Worm (Caenorhabditis elegans) whole organism, L2 larva: ENCODE results near the gene elo-6.
A peak's percentile ranks its signal among the peaks of the same experiment; 100 is the strongest.

Experiments used
- C34F6.9 ChIP-seq: fragments of 150-350 bp; optimal IDR thresholded peaks from 2 replicates; lab custom pipeline; 2014; ENCODE audit warnings: missing biosample characterization, missing genetic modification characterization
- F13H6.1 ChIP-seq: sonication (generic microtip); optimal IDR thresholded peaks from 2 replicates; lab custom pipeline; 2016; ENCODE audit warnings: missing genetic modification characterization, missing compliant biosample characterization
- R02D3.7 ChIP-seq: fragments of 150-350 bp; optimal IDR thresholded peaks from 2 replicates; lab custom pipeline; 2014; ENCODE audit warnings: missing biosample characterization, missing genetic modification characterization
- Y55F3AM.14 ChIP-seq: fragments of 200-800 bp; sonication (Bioruptor generic); optimal IDR thresholded peaks from 2 replicates; lab custom pipeline; 2018; ENCODE audit warnings: mild to moderate bottlenecking, missing genetic modification characterization, missing compliant biosample characterization
- ZK546.5 ChIP-seq: sonication (generic microtip); optimal IDR thresholded peaks from 2 replicates; lab custom pipeline; 2017; ENCODE audit warnings: missing biosample characterization, missing genetic modification characterization
- alr-1 ChIP-seq: fragments of 150-350 bp; optimal IDR thresholded peaks from 2 replicates; lab custom pipeline; 2014; ENCODE audit warnings: missing biosample characterization, missing genetic modification characterization
- blmp-1 ChIP-seq: sonication (generic microtip); optimal IDR thresholded peaks from 2 replicates; lab custom pipeline; 2017; ENCODE audit warnings: missing genetic modification characterization, mild to moderate bottlenecking, missing compliant biosample characterization, antibody characterized with exemption, moderate library complexity; ENCODE audit not compliant: insufficient read depth
- ceh-16 ChIP-seq: fragments of 150-350 bp; optimal IDR thresholded peaks from 2 replicates; lab custom pipeline; 2014; ENCODE audit warnings: missing biosample characterization, missing genetic modification characterization
- ceh-82 ChIP-seq: fragments of 150-350 bp; optimal IDR thresholded peaks from 2 replicates; lab custom pipeline; 2014; ENCODE audit warnings: missing biosample characterization, missing genetic modification characterization
- crh-2 ChIP-seq: sonication (generic microtip); optimal IDR thresholded peaks from 2 replicates; lab custom pipeline; 2017; ENCODE audit warnings: missing biosample characterization, missing genetic modification characterization
- dmd-4 ChIP-seq: sonication (generic microtip); optimal IDR thresholded peaks from 2 replicates; lab custom pipeline; 2017; ENCODE audit warnings: missing biosample characterization, missing genetic modification characterization
- egl-27 ChIP-seq: sonication (generic microtip); optimal IDR thresholded peaks from 3 replicates; lab custom pipeline; 2017; ENCODE audit warnings: missing biosample characterization, missing genetic modification reagents, missing genetic modification characterization
- elt-3 ChIP-seq: sonication (generic microtip); optimal IDR thresholded peaks from 2 replicates; lab custom pipeline; 2017; ENCODE audit warnings: missing biosample characterization, missing genetic modification characterization
- fos-1 ChIP-seq: fragments of 150-350 bp; optimal IDR thresholded peaks from 2 replicates; lab custom pipeline; 2014; ENCODE audit warnings: missing biosample characterization, missing genetic modification characterization
- gmeb-1 ChIP-seq: fragments of 150-350 bp; optimal IDR thresholded peaks from 2 replicates; lab custom pipeline; 2014; ENCODE audit warnings: missing biosample characterization, missing genetic modification characterization
- lin-39 ChIP-seq: fragments of 150-350 bp; optimal IDR thresholded peaks from 2 replicates; lab custom pipeline; 2014; ENCODE audit warnings: missing biosample characterization, missing genetic modification reagents, missing genetic modification characterization
- lsy-2 ChIP-seq, 2 experiments: fragments of 150-350 bp in 1 of 2; sonication (generic microtip) in 1 of 2; optimal IDR thresholded peaks; 2 replicates each; lab custom pipeline; 2014 to 2017; ENCODE audit warnings: missing biosample characterization in 2 of 2, missing genetic modification characterization in 2 of 2
- mab-5 ChIP-seq: fragments of 150-350 bp; optimal IDR thresholded peaks from 2 replicates; lab custom pipeline; 2014; ENCODE audit warnings: missing biosample characterization, missing genetic modification characterization
- mbf-1 ChIP-seq: sonication (generic microtip); optimal IDR thresholded peaks from 2 replicates; lab custom pipeline; 2017; ENCODE audit warnings: missing biosample characterization, missing genetic modification characterization
- mdl-1 ChIP-seq, 2 experiments: fragments of 150-350 bp in 1 of 2; sonication (generic microtip) in 1 of 2; optimal IDR thresholded peaks; 2 replicates each; lab custom pipeline; 2017; ENCODE audit warnings: missing biosample characterization in 2 of 2, missing genetic modification characterization in 2 of 2
- nhr-10 ChIP-seq: sonication (generic microtip); optimal IDR thresholded peaks from 2 replicates; lab custom pipeline; 2017; ENCODE audit warnings: missing biosample characterization, missing genetic modification characterization
- nhr-12 ChIP-seq: fragments of 150-350 bp; optimal IDR thresholded peaks from 2 replicates; lab custom pipeline; 2014; ENCODE audit warnings: missing biosample characterization, missing genetic modification characterization
- nhr-129 ChIP-seq: fragments of 150-350 bp; optimal IDR thresholded peaks from 2 replicates; lab custom pipeline; 2014; ENCODE audit warnings: missing biosample characterization, missing genetic modification characterization
- nhr-21 ChIP-seq: fragments of 150-350 bp; optimal IDR thresholded peaks from 2 replicates; lab custom pipeline; 2014; ENCODE audit warnings: missing biosample characterization, missing genetic modification characterization
- nhr-23 ChIP-seq: fragments of 150-350 bp; optimal IDR thresholded peaks from 2 replicates; lab custom pipeline; 2014; ENCODE audit warnings: missing biosample characterization, missing genetic modification reagents, missing genetic modification characterization
- nhr-237 ChIP-seq: fragments of 150-350 bp; optimal IDR thresholded peaks from 2 replicates; lab custom pipeline; 2014; ENCODE audit warnings: missing biosample characterization, missing genetic modification characterization
- nhr-25 ChIP-seq: fragments of 150-350 bp; sonication (generic microtip); optimal IDR thresholded peaks from 3 replicates; lab custom pipeline; 2014; ENCODE audit warnings: missing biosample characterization, missing genetic modification characterization
- nhr-6 ChIP-seq: fragments of 150-350 bp; optimal IDR thresholded peaks from 2 replicates; lab custom pipeline; 2014; ENCODE audit warnings: missing biosample characterization, missing genetic modification characterization
- nhr-77 ChIP-seq: fragments of 150-350 bp; optimal IDR thresholded peaks from 2 replicates; lab custom pipeline; 2014; ENCODE audit warnings: missing biosample characterization, missing genetic modification characterization
- peb-1 ChIP-seq: fragments of 150-350 bp; optimal IDR thresholded peaks from 2 replicates; lab custom pipeline; 2014; ENCODE audit warnings: missing biosample characterization, missing genetic modification characterization
- sem-4 ChIP-seq: fragments of 150-350 bp; optimal IDR thresholded peaks from 2 replicates; lab custom pipeline; 2014; ENCODE audit warnings: missing biosample characterization, missing genetic modification reagents, missing genetic modification characterization
- sma-3 ChIP-seq: sonication (generic microtip); optimal IDR thresholded peaks from 2 replicates; lab custom pipeline; 2016; ENCODE audit warnings: missing genetic modification reagents, missing genetic modification characterization, missing compliant biosample characterization
- sma-9 ChIP-seq, 2 experiments: fragments of 150-350 bp in 1 of 2; sonication (generic microtip) in 1 of 2; optimal IDR thresholded peaks; 2 replicates each; lab custom pipeline; 2014 to 2016; ENCODE audit warnings: missing genetic modification characterization in 2 of 2, mild to moderate bottlenecking in 1 of 2, missing biosample characterization in 1 of 2, missing compliant biosample characterization in 1 of 2, missing genetic modification reagents in 1 of 2, moderate library complexity in 1 of 2
- snpc-4 ChIP-seq: fragments of 150-350 bp; optimal IDR thresholded peaks from 2 replicates; lab custom pipeline; 2014; ENCODE audit warnings: missing biosample characterization, missing genetic modification characterization
- unc-39 ChIP-seq: fragments of 150-350 bp; optimal IDR thresholded peaks from 2 replicates; lab custom pipeline; 2014; ENCODE audit warnings: missing biosample characterization, missing genetic modification characterization
- unc-55 ChIP-seq: fragments of 150-350 bp; sonication (generic microtip); optimal IDR thresholded peaks from 3 replicates; lab custom pipeline; 2014; ENCODE audit warnings: missing biosample characterization, missing genetic modification reagents, missing genetic modification characterization
- unc-62 ChIP-seq: fragments of 150-350 bp; optimal IDR thresholded peaks from 2 replicates; lab custom pipeline; 2014; ENCODE audit warnings: missing biosample characterization, missing genetic modification reagents, missing genetic modification characterization
- zag-1 ChIP-seq: fragments of 150-350 bp; optimal IDR thresholded peaks from 2 replicates; lab custom pipeline; 2014; ENCODE audit warnings: missing biosample characterization, missing genetic modification characterization
- ztf-1 ChIP-seq: fragments of 200-800 bp; sonication (Bioruptor generic); conservative IDR thresholded peaks from 2 replicates; pipeline ENCODE4 v1.3.6; 2022; ENCODE audit warnings: missing genetic modification characterization, missing compliant biosample characterization
- ztf-4 ChIP-seq: fragments of 150-350 bp; optimal IDR thresholded peaks from 2 replicates; lab custom pipeline; 2014; ENCODE audit warnings: missing biosample characterization, missing genetic modification characterization

The elo-6 gene

DNA sequence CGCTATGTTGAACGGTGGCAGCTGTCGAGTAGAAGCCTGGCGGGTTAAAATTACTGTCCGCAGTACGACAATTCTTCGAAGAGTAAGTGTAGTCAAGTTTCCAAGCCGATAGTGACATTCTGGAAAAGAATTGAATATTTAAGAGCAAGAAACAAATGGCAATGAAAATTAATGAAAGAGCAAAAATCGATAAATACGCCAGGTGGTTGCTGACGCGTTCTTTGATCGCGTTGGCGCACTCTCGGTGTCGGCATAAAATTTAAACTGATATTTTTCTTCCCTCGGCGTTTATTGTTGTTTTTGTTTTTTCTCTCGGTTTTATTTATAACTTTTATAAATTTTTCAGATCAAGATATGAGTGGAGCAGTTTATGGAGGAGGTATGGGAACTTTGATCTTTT, 6.3 kb upstream of the elo-6 start, which contains the start of the genes perm-3 and swsn-6 (continued):
- no peak for TF ChIP-seq Y55F3AM.14
- no peak for TF ChIP-seq elt-3 (tag; lab: Kevin White, UChicago)
- no peak for TF ChIP-seq ceh-82
- TF ChIP-seq fos-1 (tag; lab: Kevin White, UChicago): peak; percentile 60
- peak; percentile 25 for TF ChIP-seq R02D3.7 (tag; lab: Kevin White, UChicago)
- no peak for TF ChIP-seq mbf-1 (tag; lab: Kevin White, UChicago)
- TF ChIP-seq ZK546.5 (tag; lab: Kevin White, UChicago): peak; percentile 25
- peak; percentile 66 for TF ChIP-seq ceh-16
- peak; percentile 49 for TF ChIP-seq blmp-1 (tag; lab: Kevin White, UChicago)
- no peak for TF ChIP-seq mdl-1 (tag; optimal IDR thresholded peaks at IDR 0.05; lab: Kevin White, UChicago)

DNA sequence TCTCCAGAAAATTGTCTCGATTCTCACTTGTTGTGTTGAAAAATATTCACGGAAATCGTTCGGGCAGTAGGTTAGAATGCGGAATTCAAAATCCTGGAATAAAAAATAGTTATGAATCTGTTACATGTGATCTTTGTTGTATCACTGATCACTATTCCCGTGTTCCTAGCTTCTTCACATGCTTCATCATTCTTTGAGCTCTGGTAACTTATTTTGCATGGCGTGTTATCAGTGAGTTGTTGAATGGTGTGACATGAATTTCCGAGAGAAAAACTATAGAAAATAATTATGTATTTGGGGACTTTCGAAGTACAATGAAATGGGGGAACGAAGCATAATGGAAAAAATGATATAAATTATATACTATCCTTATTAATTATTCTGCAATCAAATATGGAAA, 5.2 kb upstream of the elo-6 start:
- TF ChIP-seq sma-9 (GFP tag; optimal IDR thresholded peaks at IDR 0.05; lab: Kevin White, UChicago) (peak; percentile 16), sma-9 (tag; optimal IDR thresholded peaks at IDR 0.05; lab: Kevin White, UChicago) (no peak), gmeb-1 (tag; lab: Kevin White, UChicago) (peak; percentile 40), unc-62 (GFP tag; lab: Kevin White, UChicago) (no peak), fos-1 (tag; lab: Kevin White, UChicago) (peak; percentile 19)

DNA sequence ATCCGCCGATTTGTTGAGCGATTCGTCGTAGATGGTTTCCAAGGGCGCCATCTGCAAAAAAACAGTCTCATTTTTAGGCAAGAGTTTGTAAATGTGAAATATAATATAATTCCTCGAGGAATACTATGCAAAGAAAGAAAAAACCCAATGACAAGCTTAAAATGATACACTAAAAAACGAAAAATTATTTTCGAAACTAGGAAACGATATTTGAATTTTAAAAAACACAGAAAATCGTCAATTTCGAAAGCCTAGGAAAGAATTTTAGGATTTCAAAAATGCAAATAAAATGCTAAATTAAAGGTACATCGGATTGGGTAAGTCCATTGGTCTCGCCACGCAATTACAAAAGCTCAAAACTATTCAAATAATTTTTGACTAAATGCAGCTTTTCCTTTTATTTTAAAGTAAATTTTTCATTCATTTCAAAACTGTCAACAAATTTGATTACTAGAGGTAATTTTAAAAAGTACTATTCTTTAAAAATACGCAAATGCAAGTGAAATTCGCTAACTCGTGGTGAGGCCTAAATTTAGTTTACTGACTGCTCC, 3.2 kb upstream of the elo-6 start, which contains the start of the genes htp-1 and ZK616.5:
TSS of gene htp-1 (minus strand) at position 51 of the 551 bp plus-strand sequence.
TSS of gene ZK616.5 (plus strand) at position 423 of the 551 bp plus-strand sequence.
- TF ChIP-seq R02D3.7 (tag; lab: Kevin White, UChicago) (no peak), ztf-1 (GFP tag; lab: Robert Waterston, UW) (no peak), ceh-16 (no peak), ZK546.5 (tag; lab: Kevin White, UChicago) (no peak), peb-1 (tag; lab: Kevin White, UChicago) (no peak), unc-39 (tag; lab: Kevin White, UChicago) (no peak)

DNA sequence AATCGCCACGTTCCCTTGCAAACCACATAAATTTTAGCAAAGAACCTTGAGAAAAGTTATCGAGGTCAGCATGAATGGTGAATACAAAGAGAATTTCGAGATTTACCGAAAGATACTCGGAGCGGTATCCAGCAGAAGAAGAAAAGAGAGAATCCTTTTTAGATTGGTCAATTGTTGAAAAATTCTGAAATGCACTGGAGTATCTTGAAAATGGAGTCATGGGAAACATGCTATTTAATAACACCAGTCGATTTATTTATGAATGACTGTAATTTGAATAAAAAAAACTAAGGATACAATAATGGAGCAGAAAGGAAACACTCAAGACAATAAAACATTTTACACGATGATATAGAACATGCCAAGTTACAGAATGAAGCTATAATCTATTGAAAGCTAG, 1.6 kb upstream of the elo-6 start:
- TF ChIP-seq nhr-25 (tag; lab: Kevin White, UChicago) (peak; percentile 13), sem-4 (tag; lab: Kevin White, UChicago) (no peak)

DNA sequence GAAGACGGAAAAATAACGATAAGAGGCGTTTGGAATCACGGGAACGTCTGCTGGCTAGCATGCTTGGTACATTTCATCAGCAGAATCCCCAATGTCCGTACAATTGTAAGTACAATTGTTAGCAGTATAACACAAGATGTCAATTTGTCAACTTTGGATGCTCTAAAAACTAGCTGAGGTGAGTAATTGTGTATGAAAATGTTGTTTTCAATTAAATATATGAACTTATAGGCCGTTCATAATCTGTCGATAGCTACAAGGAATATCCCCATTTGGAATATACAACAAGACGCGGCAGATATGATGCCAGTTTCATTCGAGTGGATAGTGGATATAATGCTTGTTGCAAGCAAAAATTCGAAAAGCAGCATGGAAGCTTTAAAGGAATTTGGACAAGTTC, 3.3 kb downstream of the elo-6 start, which contains the start of gene F41H10.12:
TSS of gene F41H10.12 (plus strand) at position 301 of the 400 bp plus-strand sequence.
- TF ChIP-seq sma-9 (GFP tag; optimal IDR thresholded peaks at IDR 0.05; lab: Kevin White, UChicago): no peak
- TF ChIP-seq sma-9 (tag; optimal IDR thresholded peaks at IDR 0.05; lab: Kevin White, UChicago): no peak
- no peak for TF ChIP-seq ceh-16
- TF ChIP-seq lin-39: no peak
- no peak for TF ChIP-seq mab-5
- no peak for TF ChIP-seq nhr-129 (tag; lab: Kevin White, UChicago)
- no peak for TF ChIP-seq mbf-1 (tag; lab: Kevin White, UChicago)
- TF ChIP-seq alr-1 (tag; lab: Kevin White, UChicago): no peak
- no peak for TF ChIP-seq ztf-4
- no peak for TF ChIP-seq C34F6.9
- TF ChIP-seq nhr-12 (tag; lab: Kevin White, UChicago): no peak
- TF ChIP-seq dmd-4 (tag; lab: Kevin White, UChicago): no peak
- no peak for TF ChIP-seq zag-1 (tag; lab: Kevin White, UChicago)
- no peak for TF ChIP-seq crh-2 (tag; lab: Kevin White, UChicago)
- TF ChIP-seq sma-3 (GFP tag; lab: Kevin White, UChicago): no peak
- no peak for TF ChIP-seq mdl-1 (tag; optimal IDR thresholded peaks at IDR 0.05; lab: Kevin White, UChicago)
- TF ChIP-seq unc-39 (tag; lab: Kevin White, UChicago): no peak
- no peak for TF ChIP-seq nhr-23 (tag; lab: Kevin White, UChicago)
- no peak for TF ChIP-seq R02D3.7 (tag; lab: Kevin White, UChicago)
- TF ChIP-seq, all 48 proteins: peak for 0

DNA sequence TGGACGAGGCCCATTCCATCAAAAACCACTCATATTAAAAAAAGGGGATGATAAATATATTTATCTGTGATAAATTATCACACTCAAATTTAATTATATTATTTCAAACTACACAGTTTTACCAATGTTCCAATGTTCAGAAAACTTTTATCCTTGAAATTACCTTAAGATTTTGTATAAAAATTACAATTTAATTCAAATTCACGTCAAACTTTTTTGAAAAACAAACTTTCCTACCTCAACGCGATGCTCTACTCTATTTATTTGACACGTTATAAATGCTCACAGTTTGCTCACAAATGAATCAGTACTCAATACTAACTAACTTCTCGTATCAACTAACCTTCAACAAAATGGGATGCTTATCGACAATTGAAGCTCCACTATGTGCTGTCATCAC, 5.8 kb downstream of the elo-6 start, which contains the start of gene F41H10.1:
TSS of gene F41H10.1 (plus strand) at position 301 of the 400 bp plus-strand sequence.
- TF ChIP-seq nhr-12 (tag; lab: Kevin White, UChicago) (no peak), nhr-77 (tag; lab: Kevin White, UChicago) (no peak), nhr-237 (no peak), sma-3 (GFP tag; lab: Kevin White, UChicago) (no peak), ceh-82 (no peak), crh-2 (tag; lab: Kevin White, UChicago) (no peak), ceh-16 (no peak), nhr-10 (tag; lab: Kevin White, UChicago) (no peak), snpc-4 (tag; lab: Kevin White, UChicago) (no peak), zag-1 (tag; lab: Kevin White, UChicago) (no peak), nhr-21 (tag; lab: Kevin White, UChicago) (no peak), sem-4 (tag; lab: Kevin White, UChicago) (no peak), nhr-6 (tag; lab: Kevin White, UChicago) (no peak), lsy-2 (tag; optimal IDR thresholded peaks at IDR 0.05; lab: Kevin White, UChicago) (no peak), egl-27 (tag; lab: Kevin White, UChicago) (no peak), F13H6.1 (tag; lab: Kevin White, UChicago) (no peak), unc-55 (GFP tag; lab: Kevin White, UChicago) (no peak)
- TF ChIP-seq, all 48 proteins: peak for 0
